Worm (Caenorhabditis elegans) whole organism, midembryonic: ENCODE results near the gene F58H1.3.

Experiments used
- T22C8.4 ChIP-seq: fragments of 200-800 bp; sonication (Bioruptor generic); IDR thresholded peaks from 2 replicates; pipeline ENCODE4 v1.3.6; 2022; ENCODE audit warnings: missing genetic modification characterization, missing compliant biosample characterization
- cog-1 ChIP-seq: sonication (generic microtip); optimal IDR thresholded peaks from 2 replicates; lab custom pipeline; 2016; ENCODE audit warnings: missing genetic modification characterization, missing compliant biosample characterization
- flt-1 ChIP-seq: fragments of 200-800 bp; sonication (Bioruptor generic); IDR thresholded peaks from 2 replicates; pipeline ENCODE4 v1.3.6; 2022; ENCODE audit warnings: missing genetic modification characterization, missing compliant biosample characterization
- klf-2 ChIP-seq: fragments of 200-800 bp; sonication (Bioruptor generic); conservative IDR thresholded peaks from 2 replicates; pipeline ENCODE4 v1.3.6; 2022; ENCODE audit warnings: missing genetic modification reagents, missing genetic modification characterization, missing compliant biosample characterization
- med-1 ChIP-seq: sonication (generic microtip); optimal IDR thresholded peaks from 2 replicates; lab custom pipeline; 2017; ENCODE audit warnings: missing genetic modification characterization, mild to moderate bottlenecking, missing compliant biosample characterization, antibody characterized with exemption, missing genetic modification reagents; ENCODE audit not compliant: insufficient read depth
- ref-1 ChIP-seq: fragments of 200-800 bp; sonication (Bioruptor generic); conservative IDR thresholded peaks from 2 replicates; pipeline ENCODE4 v1.3.6; 2022; ENCODE audit warnings: missing genetic modification reagents, missing genetic modification characterization, missing compliant biosample characterization
- ztf-23 ChIP-seq: fragments of 200-800 bp; sonication (Bioruptor generic); IDR thresholded peaks from 2 replicates; pipeline ENCODE4 v1.3.6; 2022; ENCODE audit warnings: missing genetic modification reagents, missing genetic modification characterization, missing compliant biosample characterization
- ztf-29 ChIP-seq: fragments of 200-800 bp; sonication (Bioruptor generic); IDR thresholded peaks from 2 replicates; pipeline ENCODE4 v1.3.6; 2022; ENCODE audit warnings: missing genetic modification reagents, missing genetic modification characterization, missing compliant biosample characterization

DNA sequence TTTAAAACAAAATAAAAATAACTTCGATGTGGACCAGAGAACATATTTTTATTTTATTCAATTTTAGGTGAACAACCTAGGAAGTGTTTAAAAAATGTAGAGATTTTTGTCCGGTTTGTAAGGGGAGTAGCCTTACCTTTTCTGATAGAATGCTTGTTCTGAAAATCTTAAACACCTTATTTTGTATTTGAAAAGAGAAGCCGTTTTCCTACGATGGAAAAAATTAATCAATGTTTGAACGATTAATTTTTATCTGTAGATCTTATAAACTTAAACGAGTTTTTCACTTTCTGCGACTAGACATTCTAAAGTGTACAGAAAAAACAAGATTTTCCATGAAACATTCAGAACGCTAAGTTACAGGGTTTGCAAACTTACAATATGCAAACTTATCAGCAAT lies 8.5 kb downstream of the F58H1.3 start, which contains the start of gene F58H1.6:
- no peak for TF ChIP-seq flt-1
- TF ChIP-seq ztf-29 (GFP tag; lab: Robert Waterston, UW): no peak
- TF ChIP-seq T22C8.4 (GFP tag; lab: Robert Waterston, UW): no peak
- no peak for TF ChIP-seq med-1 (GFP tag; lab: Kevin White, UChicago)
- no peak for TF ChIP-seq cog-1 (tag; lab: Kevin White, UChicago)
- TF ChIP-seq ref-1 (GFP tag; lab: Robert Waterston, UW): no peak
- no peak for TF ChIP-seq ztf-23
- no peak for TF ChIP-seq klf-2
